Worm (Caenorhabditis elegans) whole organism, L1 larva: ENCODE measurements around the gene F12D9.2.

ENCODE experiments used
- blmp-1 ChIP-seq: fragments of 150-350 bp; optimal IDR thresholded peaks from 2 replicates; lab custom pipeline; 2014; ENCODE audit warnings: missing biosample characterization, missing genetic modification characterization
- dpl-1 ChIP-seq, 3 experiments: fragments of 150-350 bp in 2 of 3; sonication (generic microtip) in 1 of 3; optimal IDR thresholded peaks; 2 replicates each; lab custom pipeline; 2014 to 2017; ENCODE audit warnings: missing biosample characterization in 3 of 3, missing genetic modification characterization in 3 of 3, missing genetic modification reagents in 3 of 3
- lin-35 ChIP-seq, 2 experiments: fragments of 150-350 bp; optimal IDR thresholded peaks; 2 replicates each; lab custom pipeline; 2014; ENCODE audit warnings: missing biosample characterization in 2 of 2, missing genetic modification characterization in 2 of 2, missing genetic modification reagents in 2 of 2
- mdl-1 ChIP-seq, 2 experiments: fragments of 150-350 bp; optimal IDR thresholded peaks; 2 replicates each; lab custom pipeline; 2014 to 2017; ENCODE audit warnings: missing biosample characterization in 2 of 2, missing genetic modification characterization in 2 of 2, inconsistent platforms in 1 of 2
- nhr-12 ChIP-seq: sonication (generic microtip); optimal IDR thresholded peaks from 2 replicates; lab custom pipeline; 2017; ENCODE audit warnings: missing biosample characterization, missing genetic modification characterization
- nhr-19 ChIP-seq: fragments of 200-800 bp; sonication (Bioruptor generic); conservative IDR thresholded peaks from 2 replicates; pipeline ENCODE4 v1.3.6; 2022; ENCODE audit warnings: missing genetic modification characterization, missing compliant biosample characterization
- nhr-28 ChIP-seq: fragments of 150-350 bp; optimal IDR thresholded peaks from 2 replicates; lab custom pipeline; 2014; ENCODE audit warnings: missing biosample characterization, missing genetic modification characterization
- rnt-1 ChIP-seq: sonication (generic microtip); optimal IDR thresholded peaks from 2 replicates; lab custom pipeline; 2016; ENCODE audit warnings: mild to moderate bottlenecking, missing genetic modification characterization, moderate library complexity, missing compliant biosample characterization
- snpc-4 ChIP-seq: fragments of 150-350 bp; optimal IDR thresholded peaks from 2 replicates; lab custom pipeline; 2014; ENCODE audit warnings: missing biosample characterization, missing genetic modification characterization
- sox-4 ChIP-seq: sonication (generic microtip); optimal IDR thresholded peaks from 2 replicates; lab custom pipeline; 2016; ENCODE audit warnings: missing genetic modification characterization, missing compliant biosample characterization
- ztf-11 ChIP-seq, 2 experiments: sonication (generic microtip); optimal IDR thresholded peaks; 2 replicates each; lab custom pipeline; 2016 to 2017; ENCODE audit warnings: missing genetic modification characterization in 2 of 2, missing biosample characterization in 1 of 2, missing compliant biosample characterization in 1 of 2

ce11 chrX:8677873-8678272 lies 31.0 kb upstream of the F12D9.2 start:
- TF ChIP-seq rnt-1 (tag; lab: Kevin White, UChicago) (no peak), mdl-1 (tag; optimal IDR thresholded peaks at IDR 0.05; lab: Kevin White, UChicago) (no peak), snpc-4 (no peak), dpl-1 (GFP tag; optimal IDR thresholded peaks at IDR 0.05; lab: Kevin White, UChicago) (no peak), nhr-12 (no peak), nhr-19 (GFP tag; lab: Robert Waterston, UW) (no peak), lin-35 (GFP tag; optimal IDR thresholded peaks at IDR 0.05; lab: Kevin White, UChicago) (no peak), nhr-28 (no peak), blmp-1 (tag; lab: Kevin White, UChicago) (peak; percentile 7), ztf-11 (tag; optimal IDR thresholded peaks at IDR 0.05; lab: Kevin White, UChicago) (no peak), sox-4 (no peak)
